Fruit fly (Drosophila melanogaster) whole organism, embryonic: ENCODE results near the gene Sas-6.

Experiments used
- Abd-B ChIP-seq: fragments of 200-800 bp; sonication (Bioruptor generic); optimal IDR thresholded peaks from 2 replicates; lab custom pipeline; 2018; ENCODE audit warnings: missing biosample characterization, mild to moderate bottlenecking, missing genetic modification characterization, moderate library complexity
- BtbVII ChIP-seq: fragments of 200-800 bp; sonication (Bioruptor generic); optimal IDR thresholded peaks from 3 replicates; lab custom pipeline; 2017; ENCODE audit warnings: missing biosample characterization, mild to moderate bottlenecking, missing genetic modification characterization
- CG10147 ChIP-seq: fragments of 200-800 bp; sonication (Bioruptor generic); optimal IDR thresholded peaks from 2 replicates; lab custom pipeline; 2019; ENCODE audit warnings: missing biosample characterization, mild to moderate bottlenecking, missing genetic modification characterization, moderate library complexity
- CG10267 ChIP-seq: fragments of 200-800 bp; sonication (Bioruptor generic); optimal IDR thresholded peaks from 2 replicates; lab custom pipeline; 2018; ENCODE audit warnings: missing biosample characterization, mild to moderate bottlenecking, missing genetic modification characterization, moderate library complexity
- CG10274 ChIP-seq: fragments of 200-800 bp; sonication (Bioruptor generic); optimal IDR thresholded peaks from 3 replicates; lab custom pipeline; 2017; ENCODE audit warnings: missing biosample characterization, mild to moderate bottlenecking, missing genetic modification characterization
- CG12391 ChIP-seq: fragments of 200-800 bp; sonication (Bioruptor generic); optimal IDR thresholded peaks from 3 replicates; lab custom pipeline; 2018; ENCODE audit warnings: missing biosample characterization, mild to moderate bottlenecking, missing genetic modification characterization, moderate library complexity
- CG13775 ChIP-seq: fragments of 200-800 bp; sonication (Bioruptor generic); optimal IDR thresholded peaks from 3 replicates; lab custom pipeline; 2017; ENCODE audit warnings: missing biosample characterization, mild to moderate bottlenecking, missing genetic modification characterization
- CG15696 ChIP-seq: fragments of 200-800 bp; sonication (Bioruptor generic); optimal IDR thresholded peaks from 2 replicates; lab custom pipeline; 2019; ENCODE audit warnings: missing biosample characterization, mild to moderate bottlenecking, missing genetic modification characterization, moderate library complexity
- CG17361 ChIP-seq: fragments of 200-800 bp; sonication (Bioruptor generic); IDR thresholded peaks from 3 replicates; pipeline ENCODE4 v1.3.6; 2022; ENCODE audit warnings: missing biosample characterization, missing genetic modification characterization
- CG17802 ChIP-seq: fragments of 200-800 bp; sonication (Bioruptor generic); optimal IDR thresholded peaks from 2 replicates; lab custom pipeline; 2018; ENCODE audit warnings: missing biosample characterization, mild to moderate bottlenecking, missing genetic modification characterization, moderate library complexity
- CG1832 ChIP-seq: fragments of 200-800 bp; sonication (Bioruptor generic); optimal IDR thresholded peaks from 2 replicates; lab custom pipeline; 2017; ENCODE audit warnings: missing biosample characterization, mild to moderate bottlenecking, missing genetic modification characterization, inconsistent platforms
- CG2129 ChIP-seq: fragments of 200-800 bp; sonication (Bioruptor generic); IDR thresholded peaks from 2 replicates; pipeline ENCODE4 v1.3.6; 2022; ENCODE audit warnings: missing biosample characterization, missing genetic modification characterization; ENCODE audit not compliant: partially characterized antibody
- CG2889 ChIP-seq: fragments of 200-800 bp; sonication (Bioruptor generic); IDR thresholded peaks from 3 replicates; pipeline ENCODE4 v1.3.6; 2022; ENCODE audit warnings: missing biosample characterization, missing genetic modification characterization
- CG32767 ChIP-seq: fragments of 200-800 bp; sonication (Bioruptor generic); IDR thresholded peaks from 2 replicates; pipeline ENCODE4 v1.3.6; 2022; ENCODE audit warnings: missing biosample characterization, missing genetic modification characterization
- CG4707 ChIP-seq: fragments of 200-800 bp; sonication (Bioruptor generic); optimal IDR thresholded peaks from 2 replicates; lab custom pipeline; 2018; ENCODE audit warnings: missing biosample characterization, mild to moderate bottlenecking, missing genetic modification characterization, moderate library complexity
- CG5953 ChIP-seq: fragments of 200-800 bp; sonication (Bioruptor generic); IDR thresholded peaks from 2 replicates; pipeline ENCODE4 v1.3.6; 2022; ENCODE audit warnings: missing biosample characterization, missing genetic modification characterization
- CG6765 ChIP-seq: fragments of 200-800 bp; sonication (Bioruptor generic); optimal IDR thresholded peaks from 3 replicates; lab custom pipeline; 2017; ENCODE audit warnings: missing biosample characterization, mild to moderate bottlenecking, missing genetic modification characterization
- CG7357 ChIP-seq: fragments of 200-800 bp; sonication (Bioruptor generic); IDR thresholded peaks from 3 replicates; pipeline ENCODE4 v1.3.6; 2022; ENCODE audit warnings: missing biosample characterization, missing genetic modification characterization
- CG8924 ChIP-seq: fragments of 200-800 bp; optimal IDR thresholded peaks from 3 replicates; lab custom pipeline; 2019; ENCODE audit warnings: missing biosample characterization, mild to moderate bottlenecking, missing genetic modification characterization, moderate library complexity
- Dfd ChIP-seq, 2 experiments: fragments of >200 bp; optimal IDR thresholded peaks; 2 replicates each; lab custom pipeline; 2017; ENCODE audit warnings: missing biosample characterization in 2 of 2, missing genetic modification characterization in 2 of 2
- Doc2 ChIP-seq: fragments of 200-800 bp; sonication (Bioruptor generic); IDR thresholded peaks from 2 replicates; pipeline ENCODE4 v1.3.6; 2022; ENCODE audit warnings: missing biosample characterization, missing genetic modification characterization
- ERR ChIP-seq: fragments of 200-800 bp; sonication (Bioruptor generic); optimal IDR thresholded peaks from 2 replicates; lab custom pipeline; 2016; ENCODE audit warnings: missing biosample characterization, missing genetic modification characterization
- Fer3 ChIP-seq: fragments of 200-800 bp; sonication (Bioruptor generic); optimal IDR thresholded peaks from 2 replicates; lab custom pipeline; 2018; ENCODE audit warnings: missing biosample characterization, mild to moderate bottlenecking, missing genetic modification characterization, moderate library complexity
- HHEX ChIP-seq: fragments of 200-800 bp; sonication (Bioruptor generic); optimal IDR thresholded peaks from 3 replicates; lab custom pipeline; 2017; ENCODE audit warnings: missing biosample characterization, mild to moderate bottlenecking, missing genetic modification characterization, missing genetic modification reagents
- HLH4C ChIP-seq: fragments of 200-800 bp; sonication (Bioruptor generic); IDR thresholded peaks from 3 replicates; pipeline ENCODE4 v1.3.6; 2022; ENCODE audit warnings: missing biosample characterization, missing genetic modification characterization; ENCODE audit not compliant: partially characterized antibody
- HmgD ChIP-seq: fragments of 200-800 bp; sonication (Bioruptor generic); optimal IDR thresholded peaks from 3 replicates; lab custom pipeline; 2016; ENCODE audit warnings: missing biosample characterization, missing genetic modification characterization
- Hmr ChIP-seq: fragments of 200-800 bp; sonication (Bioruptor generic); optimal IDR thresholded peaks from 3 replicates; lab custom pipeline; 2017; ENCODE audit warnings: mild to moderate bottlenecking, missing biosample characterization, missing genetic modification reagents, missing genetic modification characterization
- MTF-1 ChIP-seq: fragments of 200-800 bp; sonication (Bioruptor generic); optimal IDR thresholded peaks from 2 replicates; lab custom pipeline; 2018; ENCODE audit warnings: missing biosample characterization, mild to moderate bottlenecking, missing genetic modification characterization, borderline replicate concordance
- Max ChIP-seq: fragments of 200-800 bp; sonication (Bioruptor generic); optimal IDR thresholded peaks from 2 replicates; lab custom pipeline; 2016; ENCODE audit warnings: missing biosample characterization, mild to moderate bottlenecking, missing genetic modification characterization
- Med ChIP-seq: fragments of 200-800 bp; sonication (Bioruptor generic); peaks from one replicate; lab custom pipeline; 2016; ENCODE audit warnings: missing biosample characterization, missing genetic modification characterization, mild to moderate bottlenecking, inconsistent platforms, moderate library complexity
- PHDP ChIP-seq: fragments of 200-800 bp; sonication (Bioruptor generic); optimal IDR thresholded peaks from 3 replicates; lab custom pipeline; 2018; ENCODE audit warnings: missing biosample characterization, mild to moderate bottlenecking, missing genetic modification characterization, moderate library complexity
- Ssrp ChIP-seq: fragments of 200-800 bp; sonication (Bioruptor generic); optimal IDR thresholded peaks from 2 replicates; lab custom pipeline; 2018; ENCODE audit warnings: missing biosample characterization, mild to moderate bottlenecking, missing genetic modification characterization, moderate library complexity
- Usf ChIP-seq: fragments of 200-800 bp; sonication (Bioruptor generic); optimal IDR thresholded peaks from 2 replicates; lab custom pipeline; 2017; ENCODE audit warnings: missing genotype, missing biosample characterization, missing genetic modification characterization
- bbx ChIP-seq: fragments of 200-800 bp; sonication (Bioruptor generic); IDR thresholded peaks from 2 replicates; pipeline ENCODE4 v1.3.6; 2022; ENCODE audit warnings: missing biosample characterization, missing genetic modification characterization; ENCODE audit not compliant: partially characterized antibody
- cwo ChIP-seq: fragments of 200-800 bp; sonication (Bioruptor generic); optimal IDR thresholded peaks from 3 replicates; lab custom pipeline; 2017; ENCODE audit warnings: missing biosample characterization, missing genetic modification characterization, mild to moderate bottlenecking, moderate library complexity, missing genetic modification reagents
- dmrt11E ChIP-seq: fragments of 200-800 bp; sonication (Bioruptor generic); optimal IDR thresholded peaks from 3 replicates; lab custom pipeline; 2018; ENCODE audit warnings: missing biosample characterization, mild to moderate bottlenecking, missing genetic modification characterization, moderate library complexity
- fd3F ChIP-seq: fragments of 200-800 bp; sonication (Bioruptor generic); optimal IDR thresholded peaks from 2 replicates; lab custom pipeline; 2018; ENCODE audit warnings: missing biosample characterization, mild to moderate bottlenecking, missing genetic modification characterization, moderate library complexity
- fd64A ChIP-seq: fragments of 200-800 bp; sonication (Bioruptor generic); optimal IDR thresholded peaks from 3 replicates; lab custom pipeline; 2018; ENCODE audit warnings: missing biosample characterization, mild to moderate bottlenecking, missing genetic modification characterization
- gcm2 ChIP-seq: fragments of 200-800 bp; sonication (Bioruptor generic); optimal IDR thresholded peaks from 2 replicates; lab custom pipeline; 2016; ENCODE audit warnings: missing biosample characterization, missing genetic modification characterization
- gem ChIP-seq: fragments of 200-800 bp; sonication (Bioruptor generic); optimal IDR thresholded peaks from 2 replicates; lab custom pipeline; 2019; ENCODE audit warnings: missing biosample characterization, mild to moderate bottlenecking, missing genetic modification characterization, moderate library complexity
- lbe ChIP-seq: fragments of 200-800 bp; sonication (Bioruptor generic); optimal IDR thresholded peaks from 2 replicates; lab custom pipeline; 2016; ENCODE audit warnings: missing biosample characterization, mild to moderate bottlenecking, missing genetic modification characterization
- lilli ChIP-seq: fragments of 200-800 bp; sonication (Bioruptor generic); optimal IDR thresholded peaks from 3 replicates; lab custom pipeline; 2016; ENCODE audit warnings: missing biosample characterization, missing genetic modification characterization
- mld ChIP-seq: fragments of 200-800 bp; sonication (Bioruptor generic); IDR thresholded peaks from 3 replicates; pipeline ENCODE4 v1.3.6; 2022; ENCODE audit warnings: missing biosample characterization, missing genetic modification characterization; ENCODE audit not compliant: partially characterized antibody
- nau ChIP-seq: fragments of 200-800 bp; sonication (Bioruptor generic); optimal IDR thresholded peaks from 3 replicates; lab custom pipeline; 2017; ENCODE audit warnings: missing biosample characterization, mild to moderate bottlenecking, missing genetic modification characterization, missing genetic modification reagents
- onecut ChIP-seq: fragments of 200-800 bp; sonication (Bioruptor generic); IDR thresholded peaks from 2 replicates; pipeline ENCODE4 v1.3.6; 2022; ENCODE audit warnings: missing biosample characterization, missing genetic modification characterization
- pzg ChIP-seq: fragments of 200-800 bp; sonication (Bioruptor generic); optimal IDR thresholded peaks from 3 replicates; lab custom pipeline; 2018; ENCODE audit warnings: missing biosample characterization, mild to moderate bottlenecking, missing genetic modification characterization, moderate library complexity
- run ChIP-seq: fragments of 200-800 bp; sonication (Bioruptor generic); optimal IDR thresholded peaks from 3 replicates; lab custom pipeline; 2018; ENCODE audit warnings: missing biosample characterization, mild to moderate bottlenecking, missing genetic modification characterization
- trem ChIP-seq: fragments of 200-800 bp; optimal IDR thresholded peaks from 3 replicates; lab custom pipeline; 2019; ENCODE audit warnings: missing biosample characterization, mild to moderate bottlenecking, missing genetic modification characterization, moderate library complexity
- zfh2 ChIP-seq: fragments of 200-800 bp; sonication (Bioruptor generic); optimal IDR thresholded peaks from 2 replicates; lab custom pipeline; 2016; ENCODE audit warnings: missing biosample characterization, missing genetic modification characterization

The Sas-6 gene

DNA sequence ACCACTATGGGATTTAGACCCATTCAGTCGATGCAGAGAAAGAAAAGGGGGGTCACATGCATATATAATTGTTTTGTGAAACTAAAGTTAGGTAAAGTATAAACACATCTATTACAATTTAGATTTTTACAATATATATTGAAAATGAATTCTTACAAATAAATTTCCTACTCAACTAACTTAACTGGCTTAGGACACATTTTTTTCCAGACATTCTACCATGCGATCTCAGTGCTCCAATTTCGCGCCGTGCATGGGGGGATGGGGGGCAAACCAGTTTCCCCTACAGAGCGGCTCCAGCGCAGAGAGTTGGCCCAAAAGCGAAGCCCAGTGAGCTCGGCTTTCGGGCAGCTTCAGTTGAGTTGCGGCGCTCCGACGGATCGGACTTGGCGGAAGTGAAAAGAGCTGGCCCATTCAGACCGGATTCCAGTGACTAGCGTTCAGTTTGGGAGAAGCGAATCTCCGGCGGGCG lies 12.0 kb upstream of the Sas-6 start, which contains the start of gene CG7896 (continued):
- peak; percentile 65 for TF ChIP-seq CG12391 (tag; lab: Kevin White, UChicago)
- TF ChIP-seq CG2889, result peak; percentile 33; the same call in 1 of the 3 replicates
- peak; percentile 56 for TF ChIP-seq Fer3 (tag; lab: Kevin White, UChicago)
- no peak for TF ChIP-seq ERR
- TF ChIP-seq HmgD (GFP tag; lab: Kevin White, UChicago), result no peak
- peak; percentile 79 for TF ChIP-seq gem (tag; lab: Kevin White, UChicago)
- peak; percentile 41 for TF ChIP-seq Usf
- no peak for TF ChIP-seq run (tag; lab: Kevin White, UChicago)
- peak; percentile 72 for TF ChIP-seq CG8924 (tag; lab: Kevin White, UChicago)
- peak; percentile 49; the same call in 1 of the 2 replicates for TF ChIP-seq CG5953
- no peak for TF ChIP-seq mld (GFP tag; lab: Robert Waterston, UW)
- TF ChIP-seq CG17361 (GFP tag; lab: Robert Waterston, UW), result peak; percentile 86
- 0 out of 2 replicates have a peak, but pooled peaks have one; percentile 5 for TF ChIP-seq Doc2 (GFP tag; lab: Robert Waterston, UW)
- peak; percentile 54 for TF ChIP-seq Abd-B (GFP tag; lab: Kevin White, UChicago)
- peak; percentile 80 for TF ChIP-seq CG7357 (GFP tag; lab: Robert Waterston, UW)
- TF ChIP-seq CG10267 (tag; lab: Kevin White, UChicago), result peak; percentile 55
- peak; percentile 59 for TF ChIP-seq onecut
- peak; percentile 52 for TF ChIP-seq dmrt11E (tag; lab: Kevin White, UChicago)
- TF ChIP-seq fd3F (GFP tag; lab: Kevin White, UChicago), result peak; percentile 41
- TF ChIP-seq fd64A, result no peak
- TF ChIP-seq Dfd (GFP tag; optimal IDR thresholded peaks at IDR 0.05; lab: Kevin White, UChicago), result no peak
- no peak for TF ChIP-seq MTF-1 (GFP tag; lab: Kevin White, UChicago)
- peak; percentile 38 for TF ChIP-seq nau (GFP tag; lab: Kevin White, UChicago)
- TF ChIP-seq CG4707 (GFP tag; lab: Kevin White, UChicago), result no peak
- peak; percentile 47 for TF ChIP-seq lilli (GFP tag; lab: Kevin White, UChicago)
- peak; percentile 28 for TF ChIP-seq trem (tag; lab: Kevin White, UChicago)
- no peak for TF ChIP-seq CG2129 (GFP tag; lab: Robert Waterston, UW)
- TF ChIP-seq CG17802 (tag; lab: Kevin White, UChicago), result no peak
- TF ChIP-seq HLH4C, result no peak
- TF ChIP-seq bbx (GFP tag; lab: Robert Waterston, UW), result 0 out of 2 replicates have a peak, but pooled peaks have one; percentile 30
- TF ChIP-seq Hmr (GFP tag; lab: Kevin White, UChicago), result peak; percentile 67
- TF ChIP-seq Max (GFP tag; lab: Kevin White, UChicago), result peak; percentile 37
- TF ChIP-seq CG15696 (tag; lab: Kevin White, UChicago), result peak; percentile 22
- TF ChIP-seq Med, result peak; percentile 87
- peak; percentile 56 for TF ChIP-seq PHDP
- TF ChIP-seq CG10147 (GFP tag; lab: Kevin White, UChicago), result peak; percentile 54
- peak; percentile 42 for TF ChIP-seq Ssrp
- peak; percentile 87 for TF ChIP-seq lbe (GFP tag; lab: Kevin White, UChicago)
- TF ChIP-seq pzg, result no peak
- peak; percentile 58 for TF ChIP-seq CG13775
- TF ChIP-seq CG32767 (GFP tag; lab: Robert Waterston, UW), result peak; percentile 38; the same call in 1 of the 2 replicates
- TF ChIP-seq zfh2, result peak; percentile 28
- TF ChIP-seq cwo (GFP tag; lab: Kevin White, UChicago), result peak; percentile 60
- TF ChIP-seq CG6765 (GFP tag; lab: Kevin White, UChicago), result peak; percentile 31
- TF ChIP-seq CG10274 (GFP tag; lab: Kevin White, UChicago), result peak; percentile 8
- no peak for TF ChIP-seq gcm2
- no peak for TF ChIP-seq CG1832
- TF ChIP-seq HHEX (GFP tag; lab: Kevin White, UChicago), result peak; percentile 67
- TF ChIP-seq BtbVII, result peak; percentile 48
